Fruit fly (Drosophila melanogaster): ENCODE measurements around the gene crb.

The crb gene

dm6 chr3R:24294784-24295555 lies at the start of gene crb:
Gene crb, plus strand, starts transcription at chr3R:24295078.
- no peak; the same call in 1 of the 2 replicates for TF ChIP-seq crol (GFP tag; IDR thresholded peaks at IDR 0.05)
- TF ChIP-seq CG30431 (GFP tag; optimal IDR thresholded peaks at IDR 0.05) = no peak
- no peak for TF ChIP-seq CG6765 (GFP tag; optimal IDR thresholded peaks at IDR 0.05)
- peak; percentile 69 for TF ChIP-seq CG12769 (tag; optimal IDR thresholded peaks at IDR 0.05)
- peak; percentile 37 for TF ChIP-seq hbn (GFP tag; IDR thresholded peaks at IDR 0.05; ENCODE audit: partially characterized antibody)
- peak; percentile 59 for TF ChIP-seq wek (GFP tag; optimal IDR thresholded peaks at IDR 0.05)
- TF ChIP-seq ind (GFP tag; optimal IDR thresholded peaks at IDR 0.05) = peak; percentile 31
- TF ChIP-seq sr (GFP tag; IDR thresholded peaks at IDR 0.05) = 0 out of 3 replicates have a peak, but pooled peaks have one; percentile 41
- peak; percentile 54 for TF ChIP-seq Antp (GFP tag; optimal IDR thresholded peaks at IDR 0.05)
- TF ChIP-seq nmo (GFP tag; optimal IDR thresholded peaks at IDR 0.05) = peak; percentile 58
- TF ChIP-seq YL-1 (GFP tag; optimal IDR thresholded peaks at IDR 0.05) = peak; percentile 7
- no peak; the same call in 1 of the 2 replicates for TF ChIP-seq CG1024 (GFP tag; IDR thresholded peaks at IDR 0.05)
- no peak for TF ChIP-seq CTCF (GFP tag; optimal IDR thresholded peaks at IDR 0.05)
- 0 out of 2 replicates have a peak, but pooled peaks have one; percentile 26 for TF ChIP-seq tna (GFP tag; IDR thresholded peaks at IDR 0.05; ENCODE audit: partially characterized antibody)
- TF ChIP-seq CG12236 (GFP tag; optimal IDR thresholded peaks at IDR 0.05) = no peak
- peak; percentile 71 for TF ChIP-seq chm (GFP tag; IDR thresholded peaks at IDR 0.05)
- TF ChIP-seq fd102C (GFP tag; optimal IDR thresholded peaks at IDR 0.05) = peak; percentile 30
- TF ChIP-seq tin (GFP tag; optimal IDR thresholded peaks at IDR 0.05) = peak; percentile 49
- TF ChIP-seq bab2 (GFP tag; optimal IDR thresholded peaks at IDR 0.05) = no peak
- TF ChIP-seq Six4 (GFP tag; optimal IDR thresholded peaks at IDR 0.05) = no peak
- peak; percentile 85 for TF ChIP-seq chinmo (GFP tag; IDR thresholded peaks at IDR 0.05; ENCODE audit: partially characterized antibody)
- peak; percentile 39 for TF ChIP-seq dmrt11E (tag; optimal IDR thresholded peaks at IDR 0.05)
- peak; percentile 53; the same call in 2 of the 3 replicates for TF ChIP-seq zen2 (GFP tag; IDR thresholded peaks at IDR 0.05; ENCODE audit: partially characterized antibody)
- TF ChIP-seq mld (GFP tag; IDR thresholded peaks at IDR 0.05; ENCODE audit: partially characterized antibody) = no peak
- peak; percentile 35 for TF ChIP-seq CG14710 (tag; optimal IDR thresholded peaks at IDR 0.05)
- TF ChIP-seq gro (GFP tag; optimal IDR thresholded peaks at IDR 0.05) = peak; percentile 41
- peak; percentile 33; the same call in 1 of the 3 replicates for TF ChIP-seq otp (GFP tag; IDR thresholded peaks at IDR 0.05)
- TF ChIP-seq ttk (GFP tag; IDR thresholded peaks at IDR 0.05) = peak; percentile 48; the same call in 1 of the 2 replicates
- TF ChIP-seq CG31441 (GFP tag; IDR thresholded peaks at IDR 0.05) = peak; percentile 47
- TF ChIP-seq crp (GFP tag; optimal IDR thresholded peaks at IDR 0.05) = peak in 1 of 2 experiments; percentile 16
- TF ChIP-seq gfzf (GFP tag; optimal IDR thresholded peaks at IDR 0.05) = peak; percentile 93
- TF ChIP-seq CG1832 (GFP tag; optimal IDR thresholded peaks at IDR 0.05) = no peak
- TF ChIP-seq h (optimal IDR thresholded peaks at IDR 0.05) = no peak
- peak; percentile 92 for TF ChIP-seq sens (GFP tag)
- no peak for TF ChIP-seq peb (GFP tag; IDR thresholded peaks at IDR 0.05)
- peak; percentile 59 for TF ChIP-seq CG9727 (GFP tag; optimal IDR thresholded peaks at IDR 0.05)
- peak; percentile 55 for TF ChIP-seq CG7839 (tag; optimal IDR thresholded peaks at IDR 0.05)
- TF ChIP-seq Deaf1 (tag; optimal IDR thresholded peaks at IDR 0.05) = peak; percentile 69
- TF ChIP-seq luna (GFP tag; optimal IDR thresholded peaks at IDR 0.05) = no peak
- TF ChIP-seq fd96Cb (tag; optimal IDR thresholded peaks at IDR 0.05) = no peak
- TF ChIP-seq Eip74EF (GFP tag; optimal IDR thresholded peaks at IDR 0.05) = peak in 1 of 2 experiments; percentile 39
- TF ChIP-seq tup (GFP tag; optimal IDR thresholded peaks at IDR 0.05) = no peak
- TF ChIP-seq D19B (GFP tag; optimal IDR thresholded peaks at IDR 0.05) = no peak
- TF ChIP-seq Blimp-1 (GFP tag; optimal IDR thresholded peaks at IDR 0.05) = no peak
- no peak for TF ChIP-seq TFAM (GFP tag; optimal IDR thresholded peaks at IDR 0.05)
- TF ChIP-seq az2 (GFP tag; optimal IDR thresholded peaks at IDR 0.05) = peak; percentile 37
- TF ChIP-seq CG32772 (GFP tag; IDR thresholded peaks at IDR 0.05) = no peak
- peak; percentile 34 for TF ChIP-seq shn (GFP tag; optimal IDR thresholded peaks at IDR 0.05)
- no peak for TF ChIP-seq CG17802 (tag; optimal IDR thresholded peaks at IDR 0.05)

Measured in whole organism, embryonic.